Fruit fly (Drosophila melanogaster): ENCODE measurements around the gene CG42688.

Gene CG42688

DNA sequence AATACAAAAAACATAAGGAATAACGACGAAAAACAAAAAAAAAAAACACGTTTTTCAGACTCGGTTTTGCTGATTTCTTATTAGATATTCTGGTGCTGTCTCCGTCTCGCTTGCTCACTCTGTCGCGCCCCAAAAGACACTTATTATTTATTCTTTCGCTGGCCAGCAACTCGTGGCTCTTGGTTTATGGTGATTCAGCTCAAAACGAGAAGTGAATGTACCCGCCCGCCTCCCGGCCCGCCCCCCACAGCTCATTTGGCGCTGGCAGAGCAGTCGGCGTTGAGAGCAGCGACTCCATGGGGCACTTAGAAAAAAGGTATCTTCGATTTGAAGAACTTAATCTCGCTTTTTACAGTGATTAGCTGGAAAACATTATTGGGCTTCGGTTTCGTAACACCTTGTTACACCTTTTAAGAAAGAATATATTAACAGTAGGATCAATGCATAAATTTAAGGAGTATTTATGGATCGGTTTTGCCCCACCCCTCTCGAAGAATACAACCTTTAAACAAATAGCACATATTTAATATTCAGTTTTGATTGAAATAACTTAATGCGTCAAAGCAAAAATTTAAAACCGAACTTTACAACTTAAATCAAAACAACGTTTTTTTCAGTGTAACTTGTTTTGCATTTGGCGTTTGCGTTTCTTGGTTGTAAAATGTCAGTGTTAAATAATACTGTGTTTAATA, 41.0 kb downstream of the CG42688 start (continued):
- TF ChIP-seq CG11560 (tag; IDR thresholded peaks at IDR 0.05) (no peak), gro (GFP tag; optimal IDR thresholded peaks at IDR 0.05) (peak; percentile 83), dm (GFP tag; optimal IDR thresholded peaks at IDR 0.05) (peak; percentile 34), CG8765 (GFP tag; IDR thresholded peaks at IDR 0.05) (no peak), Vsx1 (GFP tag; optimal IDR thresholded peaks at IDR 0.05) (peak; percentile 64), odd (GFP tag; optimal IDR thresholded peaks at IDR 0.05) (peak; percentile 68), phol (tag; optimal IDR thresholded peaks at IDR 0.05) (peak; percentile 80), gcm2 (GFP tag; optimal IDR thresholded peaks at IDR 0.05) (peak; percentile 51), jumu (GFP tag; optimal IDR thresholded peaks at IDR 0.05) (peak; percentile 44), CG10959 (GFP tag; IDR thresholded peaks at IDR 0.05) (no peak), ttk (GFP tag; IDR thresholded peaks at IDR 0.05) (no peak), Dek (tag; optimal IDR thresholded peaks at IDR 0.05) (peak; percentile 61), CG13123 (GFP tag; optimal IDR thresholded peaks at IDR 0.05) (peak; percentile 17), mld (GFP tag; IDR thresholded peaks at IDR 0.05; ENCODE audit: partially characterized antibody) (no peak), her (GFP tag; optimal IDR thresholded peaks at IDR 0.05) (peak; percentile 52), CG10366 (GFP tag; IDR thresholded peaks at IDR 0.05) (peak; percentile 27; the same call in 1 of the 2 replicates), otp (GFP tag; IDR thresholded peaks at IDR 0.05) (0 out of 3 replicates have a peak, but pooled peaks have one; percentile 9), CoRest (tag; optimal IDR thresholded peaks at IDR 0.05) (peak; percentile 87), oc (tag; optimal IDR thresholded peaks at IDR 0.05) (peak; percentile 13), peb (GFP tag; IDR thresholded peaks at IDR 0.05) (no peak), YL-1 (GFP tag; optimal IDR thresholded peaks at IDR 0.05) (peak; percentile 7), CG11085 (GFP tag; IDR thresholded peaks at IDR 0.05) (no peak), NC2α (GFP tag; optimal IDR thresholded peaks at IDR 0.05) (peak; percentile 62), gsb (GFP tag; IDR thresholded peaks at IDR 0.05) (0 out of 2 replicates have a peak, but pooled peaks have one; percentile 33), CG18619 (GFP tag; optimal IDR thresholded peaks at IDR 0.05) (peak; percentile 74), Fer2 (tag; optimal IDR thresholded peaks at IDR 0.05) (peak; percentile 32), TFAM (GFP tag; optimal IDR thresholded peaks at IDR 0.05) (no peak), MESR4 (GFP tag; optimal IDR thresholded peaks at IDR 0.05) (no peak), CG34376 (GFP tag; optimal IDR thresholded peaks at IDR 0.05) (peak; percentile 26), CG7987 (GFP tag; optimal IDR thresholded peaks at IDR 0.05) (peak; percentile 45), cad (GFP tag; optimal IDR thresholded peaks at IDR 0.05) (no peak), shn (GFP tag; optimal IDR thresholded peaks at IDR 0.05) (peak; percentile 29), Poxn (GFP tag; IDR thresholded peaks at IDR 0.05) (no peak), fd102C (GFP tag; optimal IDR thresholded peaks at IDR 0.05) (no peak), tx (GFP tag; optimal IDR thresholded peaks at IDR 0.05) (peak; percentile 53), btn (GFP tag; optimal IDR thresholded peaks at IDR 0.05) (no peak), CG10321 (GFP tag; IDR thresholded peaks at IDR 0.05) (no peak), CG9817 (tag; optimal IDR thresholded peaks at IDR 0.05) (peak; percentile 62), lov (optimal IDR thresholded peaks at IDR 0.05) (no peak), lov (GFP tag; IDR thresholded peaks at IDR 0.05) (no peak), HLH54F (GFP tag; optimal IDR thresholded peaks at IDR 0.05) (peak; percentile 70), Mrtf (GFP tag; IDR thresholded peaks at IDR 0.05) (0 out of 3 replicates have a peak, but pooled peaks have one; percentile 43), unc-4 (GFP tag; IDR thresholded peaks at IDR 0.05; ENCODE audit: partially characterized antibody) (no peak), ken (GFP tag; IDR thresholded peaks at IDR 0.05) (no peak), CG6791 (GFP tag; IDR thresholded peaks at IDR 0.05; ENCODE audit: partially characterized antibody) (no peak), ara (GFP tag; IDR thresholded peaks at IDR 0.05) (peak; percentile 50; the same call in 1 of the 2 replicates), Sry-β (GFP tag; optimal IDR thresholded peaks at IDR 0.05) (peak; percentile 27), CG4360 (GFP tag; IDR thresholded peaks at IDR 0.05) (no peak), CG3726 (GFP tag; IDR thresholded peaks at IDR 0.05) (no peak), CG13424 (tag; optimal IDR thresholded peaks at IDR 0.05) (peak; percentile 76)

Data from whole organism, embryonic.